Worm (Caenorhabditis elegans) whole organism, L3 larva: ENCODE data around the gene T28D6.5.
A peak's percentile ranks its signal among the peaks of the same experiment; 100 is the strongest.

Source experiments
- R02D3.7 ChIP-seq: fragments of 150-350 bp; optimal IDR thresholded peaks from 2 replicates; lab custom pipeline; 2014; ENCODE audit warnings: missing biosample characterization, missing genetic modification characterization
- ZK546.5 ChIP-seq: sonication (generic microtip); optimal IDR thresholded peaks from 2 replicates; lab custom pipeline; 2017; ENCODE audit warnings: missing biosample characterization, missing genetic modification characterization
- aly-2 ChIP-seq: fragments of 150-350 bp; optimal IDR thresholded peaks from 2 replicates; lab custom pipeline; 2014; ENCODE audit warnings: missing biosample characterization, missing genetic modification characterization
- ama-1 ChIP-seq: fragments of 150-350 bp; optimal IDR thresholded peaks from 2 replicates; lab custom pipeline; 2018
- ceh-16 ChIP-seq: sonication (generic microtip); optimal IDR thresholded peaks from 2 replicates; lab custom pipeline; 2017; ENCODE audit warnings: missing biosample characterization, missing genetic modification characterization
- ceh-28 ChIP-seq: fragments of 150-350 bp; optimal IDR thresholded peaks from 2 replicates; lab custom pipeline; 2014; ENCODE audit warnings: missing biosample characterization, missing genetic modification reagents, missing genetic modification characterization
- ceh-82 ChIP-seq: fragments of 150-350 bp; optimal IDR thresholded peaks from 2 replicates; lab custom pipeline; 2014; ENCODE audit warnings: missing biosample characterization, missing genetic modification characterization
- ceh-9 ChIP-seq: sonication (generic microtip); optimal IDR thresholded peaks from 2 replicates; lab custom pipeline; 2018; ENCODE audit warnings: missing biosample characterization, missing genetic modification characterization
- daf-12 ChIP-seq: fragments of 150-350 bp; optimal IDR thresholded peaks from 2 replicates; lab custom pipeline; 2014; ENCODE audit warnings: missing biosample characterization, missing genetic modification reagents, missing genetic modification characterization
- egl-27 ChIP-seq: sonication (generic microtip); optimal IDR thresholded peaks from 4 replicates; lab custom pipeline; 2017; ENCODE audit warnings: missing biosample characterization, missing genetic modification reagents, missing genetic modification characterization
- egl-5 ChIP-seq: fragments of 150-350 bp; optimal IDR thresholded peaks from 2 replicates; lab custom pipeline; 2017; ENCODE audit warnings: missing biosample characterization, missing genetic modification reagents, missing genetic modification characterization, inconsistent platforms
- elt-1 ChIP-seq: fragments of 150-350 bp; optimal IDR thresholded peaks from 2 replicates; lab custom pipeline; 2014; ENCODE audit warnings: missing biosample characterization, missing genetic modification characterization
- elt-2 ChIP-seq: sonication (generic microtip); optimal IDR thresholded peaks from 2 replicates; lab custom pipeline; 2016; ENCODE audit warnings: missing genetic modification reagents, mild to moderate bottlenecking, missing genetic modification characterization, missing compliant biosample characterization
- elt-3 ChIP-seq, 3 experiments: fragments of 150-350 bp in 1 of 3; sonication (generic microtip) in 2 of 3; optimal IDR thresholded peaks; 2 replicates in 2 of 3; 4 replicates in 1 of 3; lab custom pipeline; 2014 to 2017; ENCODE audit warnings: missing biosample characterization in 3 of 3, missing genetic modification characterization in 3 of 3
- eor-1 ChIP-seq, 2 experiments: fragments of 150-350 bp; optimal IDR thresholded peaks; 2 replicates each; lab custom pipeline; 2014 to 2018; ENCODE audit warnings: missing biosample characterization in 2 of 2, missing genetic modification characterization in 2 of 2
- fkh-10 ChIP-seq: sonication (generic microtip); optimal IDR thresholded peaks from 2 replicates; lab custom pipeline; 2017; ENCODE audit warnings: missing biosample characterization, missing genetic modification reagents, missing genetic modification characterization
- fkh-2 ChIP-seq: fragments of 150-350 bp; optimal IDR thresholded peaks from 2 replicates; lab custom pipeline; 2014; ENCODE audit warnings: missing biosample characterization, missing genetic modification reagents, missing genetic modification characterization
- fos-1 ChIP-seq: fragments of 150-350 bp; optimal IDR thresholded peaks from 2 replicates; lab custom pipeline; 2014; ENCODE audit warnings: missing biosample characterization, missing genetic modification characterization
- hmg-11 ChIP-seq: sonication (generic microtip); optimal IDR thresholded peaks from 2 replicates; lab custom pipeline; 2016; ENCODE audit warnings: missing genetic modification characterization, missing compliant biosample characterization
- jun-1 ChIP-seq: fragments of 150-350 bp; optimal IDR thresholded peaks from 2 replicates; lab custom pipeline; 2014; ENCODE audit warnings: missing biosample characterization, missing genetic modification reagents, missing genetic modification characterization
- lin-15B ChIP-seq: fragments of 150-350 bp; optimal IDR thresholded peaks from 2 replicates; lab custom pipeline; 2014; ENCODE audit warnings: missing biosample characterization, missing genetic modification characterization
- lin-39 ChIP-seq: fragments of 150-350 bp; optimal IDR thresholded peaks from 2 replicates; lab custom pipeline; 2018; ENCODE audit warnings: missing biosample characterization, missing genetic modification reagents, missing genetic modification characterization
- lsy-12 ChIP-seq: sonication (generic microtip); optimal IDR thresholded peaks from 2 replicates; lab custom pipeline; 2016; ENCODE audit warnings: mild to moderate bottlenecking, missing genetic modification characterization, missing compliant biosample characterization
- mdl-1 ChIP-seq: fragments of 150-350 bp; optimal IDR thresholded peaks from 2 replicates; lab custom pipeline; 2014; ENCODE audit warnings: missing biosample characterization, missing genetic modification characterization
- mml-1 ChIP-seq: fragments of 150-350 bp; sonication (generic microtip); optimal IDR thresholded peaks from 3 replicates; lab custom pipeline; 2014; ENCODE audit warnings: missing biosample characterization, missing genetic modification characterization
- nfya-1 ChIP-seq: sonication (generic microtip); optimal IDR thresholded peaks from 2 replicates; lab custom pipeline; 2017; ENCODE audit warnings: missing genetic modification characterization, mild to moderate bottlenecking, missing compliant biosample characterization, antibody characterized with exemption, moderate library complexity; ENCODE audit not compliant: insufficient read depth
- nhr-11 ChIP-seq: fragments of 150-350 bp; optimal IDR thresholded peaks from 2 replicates; lab custom pipeline; 2014; ENCODE audit warnings: missing biosample characterization, missing genetic modification characterization
- nhr-12 ChIP-seq: fragments of 150-350 bp; optimal IDR thresholded peaks from 2 replicates; lab custom pipeline; 2014; ENCODE audit warnings: missing biosample characterization, missing genetic modification characterization
- nhr-23 ChIP-seq: fragments of 150-350 bp; optimal IDR thresholded peaks from 2 replicates; lab custom pipeline; 2014; ENCODE audit warnings: missing biosample characterization, missing genetic modification reagents, missing genetic modification characterization
- nhr-237 ChIP-seq: fragments of 150-350 bp; optimal IDR thresholded peaks from 2 replicates; lab custom pipeline; 2014; ENCODE audit warnings: missing biosample characterization, missing genetic modification characterization
- nhr-25 ChIP-seq: sonication (generic microtip); optimal IDR thresholded peaks from 2 replicates; lab custom pipeline; 2017; ENCODE audit warnings: missing biosample characterization, missing genetic modification characterization
- nhr-28 ChIP-seq: fragments of 150-350 bp; optimal IDR thresholded peaks from 2 replicates; lab custom pipeline; 2014; ENCODE audit warnings: missing biosample characterization, missing genetic modification characterization
- nhr-43 ChIP-seq: sonication (generic microtip); optimal IDR thresholded peaks from 2 replicates; lab custom pipeline; 2016; ENCODE audit warnings: mild to moderate bottlenecking, missing genetic modification characterization, missing compliant biosample characterization; ENCODE audit not compliant: poor library complexity, severe bottlenecking
- nhr-67 ChIP-seq: fragments of 150-350 bp; optimal IDR thresholded peaks from 2 replicates; lab custom pipeline; 2014; ENCODE audit warnings: missing biosample characterization, missing genetic modification characterization
- nhr-76 ChIP-seq: fragments of 150-350 bp; sonication (generic microtip); optimal IDR thresholded peaks from 5 replicates; lab custom pipeline; 2014; ENCODE audit warnings: missing biosample characterization, missing genetic modification characterization
- nhr-77 ChIP-seq: fragments of 150-350 bp; optimal IDR thresholded peaks from 2 replicates; lab custom pipeline; 2014; ENCODE audit warnings: missing biosample characterization, missing genetic modification characterization
- pha-4 ChIP-seq: fragments of 150-350 bp; optimal IDR thresholded peaks from 2 replicates; lab custom pipeline; 2014; ENCODE audit warnings: missing biosample characterization, missing genetic modification reagents, missing genetic modification characterization
- pqm-1 ChIP-seq: fragments of 150-350 bp; optimal IDR thresholded peaks from 2 replicates; lab custom pipeline; 2017; ENCODE audit warnings: missing biosample characterization, missing genetic modification characterization, inconsistent platforms
- sea-2 ChIP-seq: fragments of 150-350 bp; sonication (generic microtip); optimal IDR thresholded peaks from 4 replicates; lab custom pipeline; 2014; ENCODE audit warnings: missing biosample characterization, missing genetic modification reagents, missing genetic modification characterization
- skn-1 ChIP-seq: fragments of 150-350 bp; optimal IDR thresholded peaks from 2 replicates; lab custom pipeline; 2014; ENCODE audit warnings: missing biosample characterization, missing genetic modification characterization
- snpc-4 ChIP-seq: fragments of 150-350 bp; optimal IDR thresholded peaks from 2 replicates; lab custom pipeline; 2014; ENCODE audit warnings: missing biosample characterization, missing genetic modification characterization
- tbx-2 ChIP-seq: sonication (generic microtip); optimal IDR thresholded peaks from 2 replicates; lab custom pipeline; 2016; ENCODE audit warnings: mild to moderate bottlenecking, missing genetic modification characterization, missing compliant biosample characterization
- unc-39 ChIP-seq: sonication (generic microtip); optimal IDR thresholded peaks from 4 replicates; lab custom pipeline; 2017; ENCODE audit warnings: missing biosample characterization, missing genetic modification characterization
- unc-62 ChIP-seq: fragments of 150-350 bp; sonication (generic microtip); optimal IDR thresholded peaks from 4 replicates; lab custom pipeline; 2014; ENCODE audit warnings: missing biosample characterization, missing genetic modification reagents, missing genetic modification characterization
- zag-1 ChIP-seq: fragments of 150-350 bp; optimal IDR thresholded peaks from 2 replicates; lab custom pipeline; 2014; ENCODE audit warnings: missing biosample characterization, missing genetic modification characterization
- ztf-11 ChIP-seq: fragments of 150-350 bp; optimal IDR thresholded peaks from 2 replicates; lab custom pipeline; 2014; ENCODE audit warnings: missing biosample characterization, missing genetic modification characterization
- ztf-4 ChIP-seq: fragments of 150-350 bp; optimal IDR thresholded peaks from 2 replicates; lab custom pipeline; 2014; ENCODE audit warnings: missing biosample characterization, missing genetic modification characterization

T28D6.5 gene

DNA sequence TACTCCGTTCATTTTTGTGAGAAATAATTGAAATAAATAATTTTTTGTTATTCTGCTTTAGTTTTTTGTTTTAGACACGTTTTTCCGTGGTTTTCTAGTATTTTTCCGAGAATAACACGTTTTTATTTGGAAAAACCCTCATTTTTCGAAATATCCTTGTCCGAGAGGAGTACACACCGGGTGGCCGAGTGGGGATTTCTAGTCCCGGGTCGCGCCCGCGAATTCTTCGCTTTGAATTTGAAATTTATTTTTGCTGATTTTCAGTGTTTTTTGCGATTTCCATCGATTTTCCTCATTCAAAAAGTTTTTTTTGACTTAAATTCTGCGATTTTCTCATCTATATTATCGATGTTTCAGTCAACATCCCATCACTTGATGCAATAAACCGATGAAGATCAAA is 42.9 kb upstream of the T28D6.5 start, which contains the start of the genes gly-9, mib-1 and smc-3 (continued):
- TF ChIP-seq elt-2 (tag; lab: Kevin White, UChicago) = no peak
- peak; percentile 46 for TF ChIP-seq nhr-25 (tag; lab: Kevin White, UChicago)
- no peak for TF ChIP-seq nhr-76
- no peak for TF ChIP-seq nhr-77 (tag; lab: Kevin White, UChicago)
- TF ChIP-seq fkh-2 (tag; lab: Kevin White, UChicago) = no peak
- no peak for TF ChIP-seq elt-1 (tag; lab: Kevin White, UChicago)
- TF ChIP-seq ZK546.5 = no peak
- peak; percentile 81 for TF ChIP-seq lin-15B

DNA sequence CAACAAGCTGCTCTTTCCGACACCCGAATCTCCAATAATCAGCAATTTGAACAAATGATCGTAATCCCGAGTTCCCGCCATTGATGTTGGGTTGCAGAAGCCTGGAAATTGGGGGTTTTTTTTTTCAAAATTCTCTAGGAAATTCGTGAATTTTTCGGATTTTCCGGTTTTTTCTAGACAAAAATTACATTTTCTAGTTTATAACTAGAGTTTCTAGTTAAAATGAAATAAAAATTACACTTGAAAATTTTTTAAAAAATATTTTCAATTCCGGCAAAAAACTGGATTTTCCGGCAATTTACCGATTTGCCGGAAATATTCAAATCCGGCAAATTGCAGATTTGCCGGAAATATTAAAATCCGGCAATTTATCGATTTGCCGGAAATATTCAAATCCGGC is 22.0 kb upstream of the T28D6.5 start, which contains the start of gene rab-35:
rab-35 (minus strand) TSS at position 101 of the 400 bp plus-strand sequence.
- TF ChIP-seq elt-3 (tag; optimal IDR thresholded peaks at IDR 0.05; lab: Kevin White, UChicago) (no peak), elt-2 (tag; lab: Kevin White, UChicago) (no peak), skn-1 (tag; lab: Kevin White, UChicago) (no peak), ztf-4 (tag; lab: Kevin White, UChicago) (no peak), nhr-23 (no peak)

ce11 chrIII:11317164-11317620 is 16.3 kb upstream of the T28D6.5 start, which contains the start of gene mcm-10:
Gene mcm-10, plus strand, starts transcription at chrIII:11317570.
- TF ChIP-seq ceh-82 (tag; lab: Kevin White, UChicago) (no peak), ama-1 (lab: Kevin White, UChicago) (peak; percentile 11), eor-1 (tag; optimal IDR thresholded peaks at IDR 0.05; lab: Kevin White, UChicago) (no peak), nfya-1 (tag; lab: Kevin White, UChicago) (peak; percentile 67), nhr-76 (no peak), nhr-25 (tag; lab: Kevin White, UChicago) (peak; percentile 46), snpc-4 (tag; lab: Kevin White, UChicago) (no peak), ztf-4 (tag; lab: Kevin White, UChicago) (no peak), hmg-11 (tag; lab: Kevin White, UChicago) (peak; percentile 83), nhr-237 (no peak), R02D3.7 (tag; lab: Kevin White, UChicago) (peak; percentile 18), elt-3 (tag; optimal IDR thresholded peaks at IDR 0.05; lab: Kevin White, UChicago) (no peak), zag-1 (tag; lab: Kevin White, UChicago) (no peak), pha-4 (tag; lab: Kevin White, UChicago) (peak; percentile 23), pqm-1 (tag; lab: Kevin White, UChicago) (peak; percentile 12), mdl-1 (tag; lab: Kevin White, UChicago) (no peak), elt-1 (tag; lab: Kevin White, UChicago) (no peak), aly-2 (tag; lab: Kevin White, UChicago) (no peak), lin-39 (peak; percentile 43), daf-12 (tag; lab: Kevin White, UChicago) (no peak), sea-2 (GFP tag; lab: Kevin White, UChicago) (no peak), ztf-11 (tag; lab: Kevin White, UChicago) (no peak), lin-15B (peak; percentile 72), nhr-23 (peak; percentile 39), nhr-67 (no peak), skn-1 (tag; lab: Kevin White, UChicago) (peak; percentile 36), elt-2 (tag; lab: Kevin White, UChicago) (peak; percentile 38), lsy-12 (tag; lab: Kevin White, UChicago) (no peak), fkh-2 (tag; lab: Kevin White, UChicago) (no peak), nhr-12 (no peak), nhr-28 (tag; lab: Kevin White, UChicago) (no peak), jun-1 (peak; percentile 63), tbx-2 (tag; lab: Kevin White, UChicago) (no peak), ceh-28 (tag; lab: Kevin White, UChicago) (peak; percentile 35), egl-5 (tag; lab: Kevin White, UChicago) (peak; percentile 20), egl-27 (tag; lab: Kevin White, UChicago) (no peak), fos-1 (no peak), unc-62 (GFP tag; lab: Kevin White, UChicago) (no peak), unc-39 (no peak), nhr-43 (no peak), ceh-16 (no peak), ceh-9 (tag; lab: Kevin White, UChicago) (no peak), mml-1 (tag; lab: Kevin White, UChicago) (no peak), ZK546.5 (no peak), nhr-77 (tag; lab: Kevin White, UChicago) (no peak), nhr-11 (no peak), fkh-10 (peak; percentile 45)
